Worm (Caenorhabditis elegans) whole organism, L2 larva: Measurements from ENCODE around the gene mrpl-12.

Source experiments
- C34F6.9 ChIP-seq: fragments of 150-350 bp; optimal IDR thresholded peaks from 2 replicates; lab custom pipeline; 2014; ENCODE audit warnings: missing biosample characterization, missing genetic modification characterization
- R02D3.7 ChIP-seq: fragments of 150-350 bp; optimal IDR thresholded peaks from 2 replicates; lab custom pipeline; 2014; ENCODE audit warnings: missing biosample characterization, missing genetic modification characterization
- Y55F3AM.14 ChIP-seq: fragments of 200-800 bp; sonication (Bioruptor generic); optimal IDR thresholded peaks from 2 replicates; lab custom pipeline; 2018; ENCODE audit warnings: mild to moderate bottlenecking, missing genetic modification characterization, missing compliant biosample characterization
- ZK546.5 ChIP-seq: sonication (generic microtip); optimal IDR thresholded peaks from 2 replicates; lab custom pipeline; 2017; ENCODE audit warnings: missing biosample characterization, missing genetic modification characterization
- aly-2 ChIP-seq: fragments of 150-350 bp; optimal IDR thresholded peaks from 2 replicates; lab custom pipeline; 2014; ENCODE audit warnings: missing biosample characterization, missing genetic modification characterization
- ama-1 ChIP-seq: fragments of 150-350 bp; optimal IDR thresholded peaks from 2 replicates; lab custom pipeline; 2018; ENCODE audit warnings: inconsistent platforms
- blmp-1 ChIP-seq: sonication (generic microtip); optimal IDR thresholded peaks from 2 replicates; lab custom pipeline; 2017; ENCODE audit warnings: missing genetic modification characterization, mild to moderate bottlenecking, missing compliant biosample characterization, antibody characterized with exemption, moderate library complexity; ENCODE audit not compliant: insufficient read depth
- ceh-16 ChIP-seq: fragments of 150-350 bp; optimal IDR thresholded peaks from 2 replicates; lab custom pipeline; 2014; ENCODE audit warnings: missing biosample characterization, missing genetic modification characterization
- ceh-82 ChIP-seq: fragments of 150-350 bp; optimal IDR thresholded peaks from 2 replicates; lab custom pipeline; 2014; ENCODE audit warnings: missing biosample characterization, missing genetic modification characterization
- crh-2 ChIP-seq: sonication (generic microtip); optimal IDR thresholded peaks from 2 replicates; lab custom pipeline; 2017; ENCODE audit warnings: missing biosample characterization, missing genetic modification characterization
- dmd-4 ChIP-seq: sonication (generic microtip); optimal IDR thresholded peaks from 2 replicates; lab custom pipeline; 2017; ENCODE audit warnings: missing biosample characterization, missing genetic modification characterization
- egl-27 ChIP-seq: sonication (generic microtip); optimal IDR thresholded peaks from 3 replicates; lab custom pipeline; 2017; ENCODE audit warnings: missing biosample characterization, missing genetic modification reagents, missing genetic modification characterization
- elt-1 ChIP-seq: fragments of 150-350 bp; optimal IDR thresholded peaks from 2 replicates; lab custom pipeline; 2014; ENCODE audit warnings: missing biosample characterization, missing genetic modification characterization
- elt-3 ChIP-seq: sonication (generic microtip); optimal IDR thresholded peaks from 2 replicates; lab custom pipeline; 2017; ENCODE audit warnings: missing biosample characterization, missing genetic modification characterization
- gmeb-1 ChIP-seq: fragments of 150-350 bp; optimal IDR thresholded peaks from 2 replicates; lab custom pipeline; 2014; ENCODE audit warnings: missing biosample characterization, missing genetic modification characterization
- lin-11 ChIP-seq: fragments of 150-350 bp; sonication (generic microtip); optimal IDR thresholded peaks from 2 replicates; lab custom pipeline; 2014; ENCODE audit warnings: missing biosample characterization, missing genetic modification characterization, inconsistent platforms, mixed read lengths
- lin-13 ChIP-seq: fragments of 150-350 bp; optimal IDR thresholded peaks from 2 replicates; lab custom pipeline; 2014; ENCODE audit warnings: missing biosample characterization, missing genetic modification reagents, missing genetic modification characterization
- lin-39 ChIP-seq: fragments of 150-350 bp; optimal IDR thresholded peaks from 2 replicates; lab custom pipeline; 2014; ENCODE audit warnings: missing biosample characterization, missing genetic modification reagents, missing genetic modification characterization
- mab-5 ChIP-seq: fragments of 150-350 bp; optimal IDR thresholded peaks from 2 replicates; lab custom pipeline; 2014; ENCODE audit warnings: missing biosample characterization, missing genetic modification characterization
- mbf-1 ChIP-seq: sonication (generic microtip); optimal IDR thresholded peaks from 2 replicates; lab custom pipeline; 2017; ENCODE audit warnings: missing biosample characterization, missing genetic modification characterization
- nhr-11 ChIP-seq: fragments of 150-350 bp; optimal IDR thresholded peaks from 2 replicates; lab custom pipeline; 2014; ENCODE audit warnings: missing biosample characterization, missing genetic modification characterization
- nhr-12 ChIP-seq: fragments of 150-350 bp; optimal IDR thresholded peaks from 2 replicates; lab custom pipeline; 2014; ENCODE audit warnings: missing biosample characterization, missing genetic modification characterization
- nhr-21 ChIP-seq: fragments of 150-350 bp; optimal IDR thresholded peaks from 2 replicates; lab custom pipeline; 2014; ENCODE audit warnings: missing biosample characterization, missing genetic modification characterization
- nhr-23 ChIP-seq: fragments of 150-350 bp; optimal IDR thresholded peaks from 2 replicates; lab custom pipeline; 2014; ENCODE audit warnings: missing biosample characterization, missing genetic modification reagents, missing genetic modification characterization
- nhr-237 ChIP-seq: fragments of 150-350 bp; optimal IDR thresholded peaks from 2 replicates; lab custom pipeline; 2014; ENCODE audit warnings: missing biosample characterization, missing genetic modification characterization
- nhr-25 ChIP-seq: fragments of 150-350 bp; sonication (generic microtip); optimal IDR thresholded peaks from 3 replicates; lab custom pipeline; 2014; ENCODE audit warnings: missing biosample characterization, missing genetic modification characterization
- nhr-6 ChIP-seq: fragments of 150-350 bp; optimal IDR thresholded peaks from 2 replicates; lab custom pipeline; 2014; ENCODE audit warnings: missing biosample characterization, missing genetic modification characterization
- nhr-77 ChIP-seq: fragments of 150-350 bp; optimal IDR thresholded peaks from 2 replicates; lab custom pipeline; 2014; ENCODE audit warnings: missing biosample characterization, missing genetic modification characterization
- peb-1 ChIP-seq: fragments of 150-350 bp; optimal IDR thresholded peaks from 2 replicates; lab custom pipeline; 2014; ENCODE audit warnings: missing biosample characterization, missing genetic modification characterization
- sem-4 ChIP-seq: fragments of 150-350 bp; optimal IDR thresholded peaks from 2 replicates; lab custom pipeline; 2014; ENCODE audit warnings: missing biosample characterization, missing genetic modification reagents, missing genetic modification characterization
- skn-1 ChIP-seq: sonication (generic microtip); optimal IDR thresholded peaks from 2 replicates; lab custom pipeline; 2017; ENCODE audit warnings: missing biosample characterization, missing genetic modification characterization
- sma-3 ChIP-seq: sonication (generic microtip); optimal IDR thresholded peaks from 2 replicates; lab custom pipeline; 2016; ENCODE audit warnings: missing genetic modification reagents, missing genetic modification characterization, missing compliant biosample characterization
- sma-9 ChIP-seq, 2 experiments: fragments of 150-350 bp in 1 of 2; sonication (generic microtip) in 1 of 2; optimal IDR thresholded peaks; 2 replicates each; lab custom pipeline; 2014 to 2016; ENCODE audit warnings: missing genetic modification characterization in 2 of 2, mild to moderate bottlenecking in 1 of 2, missing biosample characterization in 1 of 2, missing compliant biosample characterization in 1 of 2, missing genetic modification reagents in 1 of 2, moderate library complexity in 1 of 2
- snpc-4 ChIP-seq: fragments of 150-350 bp; optimal IDR thresholded peaks from 2 replicates; lab custom pipeline; 2014; ENCODE audit warnings: missing biosample characterization, missing genetic modification characterization
- unc-55 ChIP-seq: fragments of 150-350 bp; sonication (generic microtip); optimal IDR thresholded peaks from 3 replicates; lab custom pipeline; 2014; ENCODE audit warnings: missing biosample characterization, missing genetic modification reagents, missing genetic modification characterization
- ztf-4 ChIP-seq: fragments of 150-350 bp; optimal IDR thresholded peaks from 2 replicates; lab custom pipeline; 2014; ENCODE audit warnings: missing biosample characterization, missing genetic modification characterization

The mrpl-12 gene

DNA sequence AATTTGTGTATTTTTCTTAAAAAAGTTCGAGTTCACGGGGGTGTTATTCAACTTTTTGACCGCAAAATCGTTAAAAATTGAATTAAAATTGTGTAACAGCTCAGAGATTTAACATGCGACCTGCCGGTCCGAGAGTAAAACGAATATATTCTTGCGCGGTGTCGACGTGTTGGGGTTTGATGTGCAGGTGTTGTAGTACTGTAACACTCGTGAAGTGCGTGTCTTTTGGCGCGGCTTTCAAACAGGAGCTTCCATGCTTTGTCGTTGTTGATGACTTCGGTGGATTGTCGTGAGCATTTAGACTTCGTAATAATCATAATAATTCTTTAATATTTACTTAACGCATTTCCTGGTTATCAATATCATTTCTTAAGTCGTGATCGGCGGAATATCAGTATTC, 22.9 kb downstream of the mrpl-12 start, which contains the start of gene tat-3:
TSS of gene tat-3 (minus strand) at position 196 of the 400 bp plus-strand sequence.
- no peak for TF ChIP-seq ZK546.5 (tag; lab: Kevin White, UChicago)

DNA sequence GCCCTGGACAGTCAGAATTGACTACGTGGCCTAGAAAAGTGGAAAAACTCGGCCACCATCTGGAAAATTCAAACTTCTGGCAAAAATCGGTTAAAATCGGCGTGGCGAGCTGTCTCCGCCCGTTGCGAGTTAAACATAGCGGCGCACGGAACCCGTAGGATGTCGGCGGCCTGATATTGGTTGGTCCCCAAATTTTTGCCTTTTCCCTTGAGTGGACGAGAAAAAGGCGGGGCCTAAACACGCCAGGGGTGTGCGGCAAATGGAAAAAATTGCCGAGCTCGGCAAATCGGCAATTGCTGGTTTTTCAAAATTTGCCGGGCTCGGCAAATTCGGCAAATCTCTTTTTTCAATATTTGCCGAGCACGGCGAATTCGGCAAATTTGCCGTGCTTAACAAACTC, 25.7 kb downstream of the mrpl-12 start:
- TF ChIP-seq lin-39 (no peak), nhr-23 (no peak), R02D3.7 (tag; lab: Kevin White, UChicago) (no peak)

DNA sequence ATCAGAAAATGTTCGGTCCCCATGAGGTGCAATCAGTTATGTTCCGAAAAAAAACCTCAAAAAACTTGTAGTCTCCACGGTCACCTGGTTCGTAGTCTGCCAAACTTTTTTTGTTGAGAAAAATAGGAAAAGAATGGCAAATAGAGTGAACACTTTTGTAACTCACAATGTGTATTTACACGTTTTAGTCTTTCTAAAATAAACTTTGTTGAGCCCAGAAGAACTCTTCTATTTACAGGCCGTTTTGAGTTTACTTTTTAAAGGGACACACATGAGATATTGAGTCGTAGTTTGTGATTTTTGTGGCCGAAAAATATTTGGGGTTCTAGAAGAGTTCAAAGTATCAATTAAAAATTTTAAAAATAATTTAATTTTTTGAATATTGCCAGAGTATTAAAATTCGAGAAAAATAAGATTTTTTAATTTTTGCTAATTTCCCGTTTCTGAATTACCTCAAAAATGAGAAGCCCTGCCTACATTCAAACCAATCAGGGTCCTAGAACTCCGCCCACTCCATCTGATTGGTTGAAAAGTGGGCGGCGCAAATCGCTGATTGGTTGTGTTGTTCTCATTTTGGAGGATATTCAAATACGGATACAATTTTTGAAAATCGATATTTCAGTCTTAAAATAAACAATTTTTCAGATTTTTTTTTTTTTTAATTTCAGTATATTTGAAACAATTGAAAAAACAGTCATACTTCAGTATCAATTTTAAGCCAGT, 27.1 kb downstream of the mrpl-12 start:
- TF ChIP-seq sma-9 (GFP tag; optimal IDR thresholded peaks at IDR 0.05; lab: Kevin White, UChicago) (peak; percentile 9), sma-9 (tag; optimal IDR thresholded peaks at IDR 0.05; lab: Kevin White, UChicago) (no peak), nhr-12 (tag; lab: Kevin White, UChicago) (no peak), nhr-237 (no peak), ama-1 (lab: Kevin White, UChicago) (no peak), nhr-21 (tag; lab: Kevin White, UChicago) (no peak), blmp-1 (tag; lab: Kevin White, UChicago) (no peak), peb-1 (no peak)

DNA sequence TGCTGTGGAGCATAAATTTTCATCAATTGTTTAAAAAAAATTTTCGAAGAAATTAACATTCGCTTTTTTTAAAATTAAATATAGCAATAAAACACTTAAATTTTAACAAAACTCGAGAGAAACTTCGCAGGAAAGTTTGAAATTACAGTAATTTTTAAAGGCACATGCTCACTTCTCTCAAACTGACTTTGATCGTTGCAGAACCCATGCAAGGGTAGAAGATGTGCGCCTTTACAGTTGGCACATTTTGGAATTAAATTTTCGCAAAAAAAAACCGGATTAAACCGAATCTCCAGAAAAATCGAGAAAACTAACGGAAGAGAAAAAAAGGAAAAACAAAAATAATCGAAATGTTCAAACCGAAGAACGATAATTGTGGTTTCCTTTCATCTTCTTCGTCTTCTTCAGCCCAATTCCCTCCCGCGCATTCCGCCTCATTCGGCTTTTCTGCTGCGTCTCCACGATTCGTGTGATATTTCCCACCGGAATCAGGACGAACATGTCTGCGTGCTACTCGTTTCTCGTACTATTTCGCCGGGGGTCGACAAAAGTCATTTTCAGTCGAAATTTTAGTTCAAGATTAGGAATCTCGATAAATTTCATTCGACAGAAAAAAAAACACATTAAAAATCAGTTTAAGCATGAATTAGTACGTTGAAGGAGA, 28.9 kb downstream of the mrpl-12 start:
- TF ChIP-seq sma-3 (GFP tag; lab: Kevin White, UChicago), result peak; percentile 9
- peak; percentile 8 for TF ChIP-seq nhr-25 (tag; lab: Kevin White, UChicago)
- no peak for TF ChIP-seq mbf-1 (tag; lab: Kevin White, UChicago)

DNA sequence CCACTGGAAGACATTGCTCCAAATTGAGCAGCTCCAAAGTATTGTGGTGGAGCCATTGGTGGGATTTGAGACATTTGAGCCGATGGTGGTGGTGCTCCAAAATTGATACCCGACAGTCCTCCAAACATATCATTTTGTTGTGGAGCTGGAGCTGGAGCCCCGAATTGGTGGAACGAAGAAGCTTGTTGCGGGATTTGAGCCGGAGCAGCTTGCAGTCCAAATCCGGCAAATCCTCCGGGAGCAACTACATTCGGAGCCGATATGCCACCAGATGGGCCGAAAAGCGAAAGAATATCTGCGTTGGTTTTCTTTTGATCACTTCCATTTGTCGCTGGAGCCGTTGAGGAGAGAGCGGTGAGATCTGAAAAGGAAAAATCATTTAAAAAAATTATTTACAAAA, 30.5 kb downstream of the mrpl-12 start:
- no peak for TF ChIP-seq aly-2
- TF ChIP-seq nhr-6, result no peak
- no peak for TF ChIP-seq sma-9 (GFP tag; optimal IDR thresholded peaks at IDR 0.05; lab: Kevin White, UChicago)
- no peak for TF ChIP-seq sma-9 (tag; optimal IDR thresholded peaks at IDR 0.05; lab: Kevin White, UChicago)
- no peak for TF ChIP-seq gmeb-1 (tag; lab: Kevin White, UChicago)
- TF ChIP-seq ztf-4 (tag; lab: Kevin White, UChicago), result no peak
- TF ChIP-seq egl-27 (tag; lab: Kevin White, UChicago), result no peak
- TF ChIP-seq nhr-12 (tag; lab: Kevin White, UChicago), result no peak
- no peak for TF ChIP-seq snpc-4 (tag; lab: Kevin White, UChicago)

DNA sequence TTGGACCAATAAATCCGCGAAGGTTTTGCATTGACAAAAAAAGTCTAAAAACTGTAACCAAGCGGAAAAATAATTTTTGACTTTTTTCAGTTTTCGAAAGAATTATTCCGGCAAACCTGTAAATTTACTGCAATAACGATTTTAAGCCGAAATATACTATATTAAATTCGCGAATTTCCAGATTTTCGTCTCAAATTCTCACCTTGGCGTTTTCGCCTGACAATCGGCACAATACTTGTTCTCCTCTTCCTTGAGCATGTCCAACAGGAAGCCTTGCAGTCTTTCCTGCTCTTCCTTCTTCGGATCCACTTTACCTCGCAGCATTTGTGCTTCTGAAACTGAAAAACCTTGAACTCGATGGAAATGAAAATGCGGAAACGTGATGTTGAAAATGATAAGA, 31.9 kb downstream of the mrpl-12 start, which contains the start of gene smap-1:
TSS of gene smap-1 (minus strand) at position 338 of the 400 bp plus-strand sequence.
- TF ChIP-seq elt-3 (tag; lab: Kevin White, UChicago), result no peak
- TF ChIP-seq sem-4 (tag; lab: Kevin White, UChicago), result no peak
- TF ChIP-seq dmd-4 (tag; lab: Kevin White, UChicago), result no peak
- TF ChIP-seq lin-39, result no peak
- no peak for TF ChIP-seq ceh-16 (tag; lab: Kevin White, UChicago)
- TF ChIP-seq elt-1 (tag; lab: Kevin White, UChicago), result no peak
- TF ChIP-seq blmp-1 (tag; lab: Kevin White, UChicago), result no peak
- no peak for TF ChIP-seq nhr-11
- no peak for TF ChIP-seq nhr-21 (tag; lab: Kevin White, UChicago)
- no peak for TF ChIP-seq gmeb-1 (tag; lab: Kevin White, UChicago)
- no peak for TF ChIP-seq nhr-77 (tag; lab: Kevin White, UChicago)
- no peak for TF ChIP-seq mbf-1 (tag; lab: Kevin White, UChicago)
- TF ChIP-seq nhr-6, result no peak

DNA sequence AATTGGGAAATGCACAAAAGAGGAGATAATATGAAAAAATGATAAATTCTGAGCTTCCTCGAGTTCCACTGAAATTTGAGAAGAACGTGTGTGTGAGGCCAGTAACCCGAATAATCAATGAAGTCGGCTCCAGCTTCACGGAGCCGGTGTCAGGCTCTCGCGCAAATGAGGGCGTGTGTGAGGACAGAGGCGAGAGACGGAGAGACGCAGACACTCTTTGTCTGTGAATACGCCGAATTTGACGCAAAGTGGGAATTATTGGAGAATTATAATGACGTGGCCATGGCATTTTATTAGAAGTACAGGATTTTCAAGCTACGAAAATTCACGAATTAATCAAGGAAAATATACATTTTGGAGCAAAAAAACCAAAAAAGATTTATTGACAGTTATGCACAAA, 32.3 kb downstream of the mrpl-12 start:
- TF ChIP-seq nhr-21 (tag; lab: Kevin White, UChicago), result no peak
- TF ChIP-seq ceh-82 (tag; lab: Kevin White, UChicago), result no peak
- peak; percentile 9 for TF ChIP-seq lin-13
- peak; percentile 8 for TF ChIP-seq Y55F3AM.14 (GFP tag; lab: Kevin White, UChicago)
- TF ChIP-seq mab-5 (tag; lab: Kevin White, UChicago), result no peak
- no peak for TF ChIP-seq lin-11 (tag; lab: Kevin White, UChicago)
- no peak for TF ChIP-seq skn-1 (tag; lab: Kevin White, UChicago)
- peak; percentile 86 for TF ChIP-seq crh-2 (tag; lab: Kevin White, UChicago)
- TF ChIP-seq unc-55 (GFP tag; lab: Kevin White, UChicago), result peak; percentile 64
- peak; percentile 82 for TF ChIP-seq C34F6.9
- TF ChIP-seq ceh-16 (tag; lab: Kevin White, UChicago), result no peak
- TF ChIP-seq nhr-6, result no peak
- TF ChIP-seq sem-4 (tag; lab: Kevin White, UChicago), result no peak
- TF ChIP-seq elt-3 (tag; lab: Kevin White, UChicago), result no peak
- peak; percentile 20 for TF ChIP-seq sma-9 (GFP tag; optimal IDR thresholded peaks at IDR 0.05; lab: Kevin White, UChicago)
- no peak for TF ChIP-seq sma-9 (tag; optimal IDR thresholded peaks at IDR 0.05; lab: Kevin White, UChicago)
- no peak for TF ChIP-seq nhr-23
- no peak for TF ChIP-seq gmeb-1 (tag; lab: Kevin White, UChicago)
- no peak for TF ChIP-seq nhr-12 (tag; lab: Kevin White, UChicago)
- TF ChIP-seq sma-3 (GFP tag; lab: Kevin White, UChicago), result no peak
- no peak for TF ChIP-seq R02D3.7 (tag; lab: Kevin White, UChicago)
- TF ChIP-seq peb-1, result no peak
- TF ChIP-seq egl-27 (tag; lab: Kevin White, UChicago), result peak; percentile 3
